Fruit fly (Drosophila melanogaster) whole organism: ENCODE results near the gene JMJD5.

Experiments
- CG8478 ChIP-seq: fragments of >200 bp; optimal IDR thresholded peaks from 2 replicates; lab custom pipeline; 2018; ENCODE audit warnings: inconsistent platforms
- Dll ChIP-seq: fragments of >200 bp; optimal IDR thresholded peaks from 2 replicates; lab custom pipeline; 2017
- EcR ChIP-seq, 2 experiments: fragments of >200 bp; optimal IDR thresholded peaks; 2 replicates each; lab custom pipeline; 2017; ENCODE audit warnings: missing biosample characterization in 2 of 2, missing genetic modification characterization in 2 of 2, missing genetic modification reagents in 2 of 2

- TF ChIP-seq EcR (GFP tag; optimal IDR thresholded peaks at IDR 0.05; lab: Kevin White, UChicago), result no peak
- no peak for TF ChIP-seq Dll (lab: Kevin White, UChicago)
- no peak for TF ChIP-seq CG8478 (lab: Kevin White, UChicago)
Observed at dm6 chr3L:852267-852666, 11.1 kb upstream of the JMJD5 start.
